Fruit fly (Drosophila melanogaster): ENCODE data around the gene CG14075.
A peak's percentile ranks its signal among the peaks of the same experiment; 100 is the strongest.

CG14075 gene

DNA sequence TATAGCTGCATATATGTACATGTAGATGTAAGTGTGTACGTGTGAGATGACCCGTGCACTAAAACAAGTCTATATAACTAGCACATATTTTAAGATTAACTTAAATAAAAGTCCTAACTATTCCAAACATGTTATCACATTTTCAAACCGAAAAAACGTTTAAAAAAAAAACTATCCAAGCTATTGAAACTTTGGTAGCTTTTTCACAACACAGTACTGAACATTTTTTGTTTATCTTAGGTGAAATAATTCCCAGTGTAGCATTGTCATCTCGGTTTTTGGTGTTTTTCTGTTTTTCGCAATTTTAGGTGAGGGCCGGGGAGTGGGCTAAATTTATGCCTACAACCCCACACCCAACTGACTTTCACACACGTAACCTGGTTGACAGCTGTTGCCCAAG, 42.4 kb downstream of the CG14075 start:
- no peak for TF ChIP-seq Pif1B (GFP tag; optimal IDR thresholded peaks at IDR 0.05)
- no peak for TF ChIP-seq CG8301 (tag; optimal IDR thresholded peaks at IDR 0.05)
- TF ChIP-seq fd96Ca (GFP tag; IDR thresholded peaks at IDR 0.05) = no peak
- no peak for TF ChIP-seq CG34367 (tag; optimal IDR thresholded peaks at IDR 0.05)
- TF ChIP-seq EcR (GFP tag; optimal IDR thresholded peaks at IDR 0.05) = no peak
- no peak for TF ChIP-seq CG17806 (tag; optimal IDR thresholded peaks at IDR 0.05)
- TF ChIP-seq CG9948 (tag; optimal IDR thresholded peaks at IDR 0.05) = no peak
- TF ChIP-seq Snoo (tag; optimal IDR thresholded peaks at IDR 0.05) = no peak
- TF ChIP-seq Ets98B (GFP tag; IDR thresholded peaks at IDR 0.05) = no peak
- TF ChIP-seq CG8159 (tag; optimal IDR thresholded peaks at IDR 0.05) = no peak
- no peak for TF ChIP-seq CG4496 (GFP tag; IDR thresholded peaks at IDR 0.05)
- TF ChIP-seq CG10348 (GFP tag; IDR thresholded peaks at IDR 0.05) = no peak
- TF ChIP-seq CG13204 (GFP tag; optimal IDR thresholded peaks at IDR 0.05) = no peak
- TF ChIP-seq CG32121 (GFP tag; IDR thresholded peaks at IDR 0.05) = no peak
- TF ChIP-seq D1 (tag; optimal IDR thresholded peaks at IDR 0.05) = no peak

DNA sequence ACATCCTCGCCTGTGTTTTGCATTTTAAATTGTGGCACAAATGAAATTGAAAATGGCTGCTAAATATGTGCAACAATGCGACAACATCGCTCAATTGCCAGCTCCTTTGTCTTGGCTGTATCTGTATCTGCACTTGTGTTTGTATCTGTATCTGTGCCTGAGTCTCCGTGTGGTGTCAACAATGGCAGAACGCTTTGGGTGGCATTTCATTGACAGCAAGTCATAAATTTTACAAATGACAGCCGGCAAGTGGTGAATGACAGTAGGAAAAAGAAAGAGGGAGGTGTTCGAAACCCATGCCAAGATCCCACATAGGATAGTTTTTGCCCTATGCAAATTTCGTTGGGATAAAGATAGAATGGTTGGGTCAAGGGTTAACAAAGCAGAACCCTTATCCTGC, 47.1 kb downstream of the CG14075 start:
- TF ChIP-seq gl (tag; optimal IDR thresholded peaks at IDR 0.05) (no peak), CG10348 (GFP tag; IDR thresholded peaks at IDR 0.05) (no peak), CG12605 (GFP tag; IDR thresholded peaks at IDR 0.05) (no peak), Ets98B (GFP tag; IDR thresholded peaks at IDR 0.05) (no peak), CG14655 (GFP tag; optimal IDR thresholded peaks at IDR 0.05) (no peak), CG15710 (tag; optimal IDR thresholded peaks at IDR 0.05) (no peak), CG13204 (GFP tag; optimal IDR thresholded peaks at IDR 0.05) (no peak), Pif1A (GFP tag; optimal IDR thresholded peaks at IDR 0.05) (no peak), CG8159 (tag; optimal IDR thresholded peaks at IDR 0.05) (no peak), CG32121 (GFP tag; IDR thresholded peaks at IDR 0.05) (no peak), D1 (tag; optimal IDR thresholded peaks at IDR 0.05) (no peak)

DNA sequence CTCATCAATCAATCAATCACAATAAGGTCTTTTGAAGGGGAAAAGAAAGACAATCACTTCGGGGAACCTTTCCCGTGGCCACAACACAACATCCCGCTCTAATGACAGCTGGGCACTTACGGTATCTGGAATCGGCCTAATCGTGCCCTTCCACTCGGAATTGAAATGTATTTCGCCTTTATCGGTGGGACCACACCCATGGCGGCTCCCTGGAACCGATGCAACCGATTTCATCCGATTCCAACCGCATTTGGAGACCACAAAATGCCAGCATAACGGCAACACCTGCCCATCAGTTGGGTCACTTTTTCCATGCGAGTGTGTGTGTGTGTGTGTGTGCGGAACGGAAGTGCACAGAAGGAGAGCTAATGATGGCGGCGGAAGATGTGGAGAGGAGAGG, 47.9 kb downstream of the CG14075 start:
- TF ChIP-seq Pif1A (GFP tag; optimal IDR thresholded peaks at IDR 0.05) (no peak), Snoo (tag; optimal IDR thresholded peaks at IDR 0.05) (no peak), Pif1B (GFP tag; optimal IDR thresholded peaks at IDR 0.05) (no peak), CG8301 (tag; optimal IDR thresholded peaks at IDR 0.05) (no peak), CG12605 (GFP tag; IDR thresholded peaks at IDR 0.05) (no peak)

DNA sequence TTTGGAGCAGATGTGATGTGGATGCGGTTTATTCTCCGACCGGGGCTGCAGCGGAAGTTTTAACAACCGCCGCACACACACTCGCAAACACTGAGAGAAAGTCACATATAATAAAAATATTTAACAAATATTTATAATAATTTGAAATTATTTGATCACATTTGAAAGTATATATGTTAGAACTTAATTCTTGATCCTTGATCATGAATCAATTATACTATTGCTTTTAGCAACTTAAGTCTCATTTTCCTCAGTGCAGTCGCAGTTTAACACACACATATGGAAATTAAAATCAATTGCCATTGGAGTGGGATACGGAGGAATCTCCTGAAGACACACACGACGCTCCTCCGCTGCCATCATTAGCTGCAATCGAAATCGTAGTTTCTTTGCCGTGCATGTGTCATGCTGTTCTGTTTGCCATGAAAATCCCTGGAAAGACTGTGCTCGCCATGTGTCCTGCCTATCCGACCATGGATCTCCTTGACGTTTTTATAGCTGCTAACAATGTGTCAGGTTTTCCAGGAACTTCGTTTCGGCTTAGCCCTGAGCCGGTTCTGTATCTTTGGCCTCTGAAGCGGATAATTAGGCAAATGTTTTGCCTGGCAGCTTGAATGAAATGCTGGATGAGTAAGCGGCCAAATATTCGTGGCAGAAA, 48.5 kb downstream of the CG14075 start:
- peak; percentile 77 for TF ChIP-seq CG14655 (GFP tag; optimal IDR thresholded peaks at IDR 0.05)
- no peak for TF ChIP-seq EcR (GFP tag; optimal IDR thresholded peaks at IDR 0.05)
- TF ChIP-seq Snoo (tag; optimal IDR thresholded peaks at IDR 0.05) = peak; percentile 66
- no peak for TF ChIP-seq CG10348 (GFP tag; IDR thresholded peaks at IDR 0.05)
- peak; percentile 78 for TF ChIP-seq CG34367 (tag; optimal IDR thresholded peaks at IDR 0.05)
- peak; percentile 67 for TF ChIP-seq Pif1B (GFP tag; optimal IDR thresholded peaks at IDR 0.05)
- TF ChIP-seq rn (GFP tag; IDR thresholded peaks at IDR 0.05) = no peak
- TF ChIP-seq Pif1A (GFP tag; optimal IDR thresholded peaks at IDR 0.05) = peak; percentile 74
- TF ChIP-seq gl (tag; optimal IDR thresholded peaks at IDR 0.05) = peak; percentile 39
- 0 out of 2 replicates have a peak, but pooled peaks have one; percentile 18 for TF ChIP-seq CG32121 (GFP tag; IDR thresholded peaks at IDR 0.05)
- peak; percentile 65 for TF ChIP-seq CG8301 (tag; optimal IDR thresholded peaks at IDR 0.05)
- TF ChIP-seq CG13204 (GFP tag; optimal IDR thresholded peaks at IDR 0.05) = peak; percentile 68
- peak; percentile 83 for TF ChIP-seq CG15710 (tag; optimal IDR thresholded peaks at IDR 0.05)
- peak; percentile 42 for TF ChIP-seq D1 (tag; optimal IDR thresholded peaks at IDR 0.05)
- TF ChIP-seq CG8159 (tag; optimal IDR thresholded peaks at IDR 0.05) = peak; percentile 78
- no peak for TF ChIP-seq Ets98B (GFP tag; IDR thresholded peaks at IDR 0.05)
- peak; percentile 81 for TF ChIP-seq CG17806 (tag; optimal IDR thresholded peaks at IDR 0.05)
- peak; percentile 79 for TF ChIP-seq CG9948 (tag; optimal IDR thresholded peaks at IDR 0.05)
- TF ChIP-seq fd96Ca (GFP tag; IDR thresholded peaks at IDR 0.05) = no peak
- TF ChIP-seq CG4496 (GFP tag; IDR thresholded peaks at IDR 0.05) = peak; percentile 35; the same call in 2 of the 3 replicates
- peak; percentile 35; the same call in 1 of the 2 replicates for TF ChIP-seq CG12605 (GFP tag; IDR thresholded peaks at IDR 0.05)

All from whole organism, pupa.